Worm (Caenorhabditis elegans) whole organism, L4 larva: ENCODE data around the gene Y39G8B.5.
A peak's percentile ranks its signal among the peaks of the same experiment; 100 is the strongest.

Experiments
- D1046.2 ChIP-seq: fragments of 200-800 bp; sonication (Bioruptor generic); IDR thresholded peaks from 2 replicates; pipeline ENCODE4 v1.3.6; 2022; ENCODE audit warnings: missing genetic modification characterization, missing compliant biosample characterization
- T20F7.1 ChIP-seq: fragments of 200-800 bp; sonication (Bioruptor generic); optimal IDR thresholded peaks from 2 replicates; lab custom pipeline; 2018; ENCODE audit warnings: mild to moderate bottlenecking, missing genetic modification characterization, missing compliant biosample characterization
- Y75B8A.6 ChIP-seq: fragments of 200-800 bp; sonication (Bioruptor generic); IDR thresholded peaks from 2 replicates; pipeline ENCODE4 v1.3.6; 2022; ENCODE audit warnings: missing genetic modification reagents, missing genetic modification characterization, missing compliant biosample characterization
- ZK546.5 ChIP-seq, 2 experiments: sonication (generic microtip); optimal IDR thresholded peaks; 2 replicates each; lab custom pipeline; 2017; ENCODE audit warnings: missing biosample characterization in 2 of 2, missing genetic modification characterization in 2 of 2
- aha-1 ChIP-seq: fragments of 150-350 bp; peaks from one replicate; lab custom pipeline; 2014; ENCODE audit warnings: missing biosample characterization, missing genetic modification characterization
- ceh-32 ChIP-seq: sonication (generic microtip); optimal IDR thresholded peaks from 2 replicates; lab custom pipeline; 2016; ENCODE audit warnings: mild to moderate bottlenecking, missing genetic modification characterization, missing compliant biosample characterization; ENCODE audit not compliant: poor library complexity
- daf-16 ChIP-seq, 3 experiments: sonication (generic microtip); optimal IDR thresholded peaks; 2 replicates each; lab custom pipeline; 2016 to 2017; ENCODE audit warnings: missing genetic modification characterization in 3 of 3, missing genetic modification reagents in 3 of 3, mild to moderate bottlenecking in 2 of 3, missing compliant biosample characterization in 2 of 3, missing biosample characterization in 1 of 3, moderate library complexity in 1 of 3
- dmd-6 ChIP-seq: fragments of 200-800 bp; sonication (Bioruptor generic); IDR thresholded peaks from 2 replicates; pipeline ENCODE4 v1.3.6; 2022; ENCODE audit warnings: missing genetic modification reagents, missing genetic modification characterization, missing compliant biosample characterization
- dmd-8 ChIP-seq: fragments of 200-800 bp; sonication (Bioruptor generic); IDR thresholded peaks from 2 replicates; pipeline ENCODE4 v1.3.6; 2022; ENCODE audit warnings: missing genetic modification characterization, missing compliant biosample characterization
- dmd-9 ChIP-seq: fragments of 200-800 bp; sonication (Bioruptor generic); IDR thresholded peaks from 2 replicates; pipeline ENCODE4 v1.3.6; 2022; ENCODE audit warnings: missing genetic modification reagents, missing genetic modification characterization, missing compliant biosample characterization
- dpl-1 ChIP-seq: fragments of 150-350 bp; optimal IDR thresholded peaks from 2 replicates; lab custom pipeline; 2014; ENCODE audit warnings: missing biosample characterization, missing genetic modification reagents, missing genetic modification characterization
- fkh-10 ChIP-seq: fragments of 150-350 bp; optimal IDR thresholded peaks from 2 replicates; lab custom pipeline; 2014; ENCODE audit warnings: missing biosample characterization, missing genetic modification reagents, missing genetic modification characterization
- lim-7 ChIP-seq: fragments of 200-800 bp; sonication (Bioruptor generic); IDR thresholded peaks from 2 replicates; pipeline ENCODE4 v1.3.6; 2022; ENCODE audit warnings: missing genetic modification characterization, missing compliant biosample characterization
- lin-13 ChIP-seq: fragments of 150-350 bp; optimal IDR thresholded peaks from 2 replicates; lab custom pipeline; 2014; ENCODE audit warnings: missing biosample characterization, missing genetic modification reagents, missing genetic modification characterization
- lir-3 ChIP-seq: sonication (generic microtip); optimal IDR thresholded peaks from 2 replicates; lab custom pipeline; 2016; ENCODE audit warnings: mild to moderate bottlenecking, missing genetic modification characterization, missing compliant biosample characterization
- madf-9 ChIP-seq: fragments of 200-800 bp; sonication (Bioruptor generic); conservative IDR thresholded peaks from 2 replicates; pipeline ENCODE4 v1.3.6; 2022; ENCODE audit warnings: missing genetic modification reagents, missing genetic modification characterization, missing compliant biosample characterization
- mes-2 ChIP-seq: sonication (generic microtip); optimal IDR thresholded peaks from 2 replicates; lab custom pipeline; 2016; ENCODE audit warnings: missing genotype, mild to moderate bottlenecking, missing genetic modification characterization, missing compliant biosample characterization; ENCODE audit not compliant: poor library complexity, severe bottlenecking
- mxl-2 ChIP-seq: fragments of 200-800 bp; sonication (Bioruptor generic); conservative IDR thresholded peaks from 2 replicates; pipeline ENCODE4 v1.3.6; 2022; ENCODE audit warnings: missing genetic modification reagents, missing genetic modification characterization, missing compliant biosample characterization
- nhr-111 ChIP-seq: fragments of 200-800 bp; sonication (Bioruptor generic); optimal IDR thresholded peaks from 2 replicates; lab custom pipeline; 2018; ENCODE audit warnings: mild to moderate bottlenecking, missing genetic modification characterization, missing compliant biosample characterization
- nhr-28 ChIP-seq: fragments of 150-350 bp; optimal IDR thresholded peaks from 2 replicates; lab custom pipeline; 2014; ENCODE audit warnings: missing biosample characterization, missing genetic modification characterization
- nhr-42 ChIP-seq: fragments of 200-800 bp; sonication (Bioruptor generic); IDR thresholded peaks from 2 replicates; pipeline ENCODE4 v1.3.6; 2022; ENCODE audit warnings: missing genetic modification characterization, missing compliant biosample characterization
- pha-4 ChIP-seq, 2 experiments: fragments of 150-350 bp in 1 of 2; fragments of 200-800 bp in 1 of 2; sonication (Bioruptor generic) in 1 of 2; IDR thresholded peaks in 1 of 2; optimal IDR thresholded peaks in 1 of 2; 2 replicates each; pipeline versions ENCODE4 v1.3.6 to Lab custom; 2014 to 2022; ENCODE audit warnings: missing genetic modification characterization in 2 of 2, missing genetic modification reagents in 2 of 2, missing biosample characterization in 1 of 2, missing compliant biosample characterization in 1 of 2
- pqm-1 ChIP-seq: sonication (generic microtip); optimal IDR thresholded peaks from 2 replicates; lab custom pipeline; 2017; ENCODE audit warnings: missing biosample characterization, missing genetic modification characterization
- saeg-2 ChIP-seq: fragments of 200-800 bp; sonication (Bioruptor generic); IDR thresholded peaks from 2 replicates; pipeline ENCODE4 v1.3.6; 2022; ENCODE audit warnings: missing genetic modification reagents, missing genetic modification characterization, missing compliant biosample characterization
- sdz-12 ChIP-seq: fragments of 200-800 bp; sonication (Bioruptor generic); optimal IDR thresholded peaks from 2 replicates; lab custom pipeline; 2018; ENCODE audit warnings: mild to moderate bottlenecking, missing genetic modification characterization, missing compliant biosample characterization
- set-16 ChIP-seq: fragments of 200-800 bp; sonication (Bioruptor generic); IDR thresholded peaks from 2 replicates; pipeline ENCODE4 v1.3.6; 2022; ENCODE audit warnings: missing genetic modification reagents, missing genetic modification characterization, missing compliant biosample characterization
- skn-1 ChIP-seq: fragments of 150-350 bp; optimal IDR thresholded peaks from 2 replicates; lab custom pipeline; 2014; ENCODE audit warnings: missing biosample characterization, missing genetic modification characterization
- snpc-4 ChIP-seq: fragments of 150-350 bp; optimal IDR thresholded peaks from 2 replicates; lab custom pipeline; 2014; ENCODE audit warnings: missing biosample characterization, missing genetic modification characterization
- spr-1 ChIP-seq: sonication (generic microtip); optimal IDR thresholded peaks from 2 replicates; lab custom pipeline; 2016; ENCODE audit warnings: mild to moderate bottlenecking, missing genetic modification characterization, missing compliant biosample characterization
- spr-3 ChIP-seq: fragments of 200-800 bp; sonication (Bioruptor generic); optimal IDR thresholded peaks from 2 replicates; lab custom pipeline; 2018; ENCODE audit warnings: mild to moderate bottlenecking, missing genetic modification characterization, missing compliant biosample characterization
- tra-1 ChIP-seq: fragments of 200-800 bp; sonication (Bioruptor generic); IDR thresholded peaks from 2 replicates; pipeline ENCODE4 v1.3.6; 2022; ENCODE audit warnings: missing genetic modification reagents, missing genetic modification characterization, missing compliant biosample characterization
- unc-130 ChIP-seq: sonication (generic microtip); optimal IDR thresholded peaks from 2 replicates; lab custom pipeline; 2016; ENCODE audit warnings: missing genetic modification reagents, missing genetic modification characterization, missing compliant biosample characterization
- unc-39 ChIP-seq: sonication (generic microtip); optimal IDR thresholded peaks from 2 replicates; lab custom pipeline; 2017; ENCODE audit warnings: missing biosample characterization, missing genetic modification characterization
- unc-62 ChIP-seq, 3 experiments: fragments of 150-350 bp in 1 of 3; sonication (generic microtip); optimal IDR thresholded peaks in 2 of 3; peaks in 1 of 3; 1 replicate in 1 of 3; 2 replicates in 2 of 3; lab custom pipeline; 2014 to 2017; ENCODE audit warnings: missing biosample characterization in 3 of 3, missing genetic modification characterization in 3 of 3, missing genetic modification reagents in 3 of 3, missing genotype in 1 of 3
- zfp-3 ChIP-seq: fragments of 200-800 bp; sonication (Bioruptor generic); conservative IDR thresholded peaks from 2 replicates; pipeline ENCODE4 v1.3.6; 2022; ENCODE audit warnings: missing genetic modification reagents, missing genetic modification characterization, missing compliant biosample characterization
- zip-11 ChIP-seq: fragments of 200-800 bp; sonication (Bioruptor generic); IDR thresholded peaks from 2 replicates; pipeline ENCODE4 v1.3.6; 2022; ENCODE audit warnings: missing genetic modification characterization, missing compliant biosample characterization
- ztf-11 ChIP-seq: fragments of 150-350 bp; optimal IDR thresholded peaks from 2 replicates; lab custom pipeline; 2014; ENCODE audit warnings: missing biosample characterization, missing genetic modification characterization
- ztf-7 ChIP-seq: fragments of 150-350 bp; optimal IDR thresholded peaks from 2 replicates; lab custom pipeline; 2014; ENCODE audit warnings: missing biosample characterization, missing genetic modification characterization

The Y39G8B.5 gene

ce11 chrII:13994934-13995333, 3.3 kb upstream of the Y39G8B.5 start, which contains the start of gene Y39G8B.7:
TSS of gene Y39G8B.7 (minus strand) at chrII:13995034.
- no peak for TF ChIP-seq unc-130 (GFP tag; lab: Kevin White, UChicago)
- no peak for TF ChIP-seq nhr-111 (GFP tag; lab: Kevin White, UChicago)
- TF ChIP-seq dmd-8 (GFP tag; lab: Robert Waterston, UW): no peak
- no peak for TF ChIP-seq tra-1 (GFP tag; lab: Robert Waterston, UW)
- TF ChIP-seq nhr-42 (GFP tag; lab: Robert Waterston, UW): no peak
- TF ChIP-seq zfp-3 (GFP tag; lab: Robert Waterston, UW): no peak
- TF ChIP-seq ztf-7 (tag; lab: Kevin White, UChicago): no peak
- TF ChIP-seq sdz-12 (GFP tag; lab: Kevin White, UChicago): no peak
- no peak for TF ChIP-seq Y75B8A.6 (GFP tag; lab: Robert Waterston, UW)
- TF ChIP-seq fkh-10 (GFP tag; lab: Kevin White, UChicago): no peak
- no peak for TF ChIP-seq lin-13 (GFP tag; lab: Kevin White, UChicago)
- TF ChIP-seq ceh-32 (tag; lab: Kevin White, UChicago): no peak
- no peak for TF ChIP-seq skn-1 (tag; lab: Kevin White, UChicago)
- no peak for TF ChIP-seq saeg-2 (GFP tag; lab: Robert Waterston, UW)
- no peak for TF ChIP-seq T20F7.1 (GFP tag; lab: Kevin White, UChicago)
- no peak for TF ChIP-seq dmd-9 (GFP tag; lab: Robert Waterston, UW)
- no peak for TF ChIP-seq aha-1
- TF ChIP-seq ztf-11: no peak
- TF ChIP-seq lim-7 (GFP tag; lab: Robert Waterston, UW): no peak
- TF ChIP-seq mxl-2 (GFP tag; lab: Robert Waterston, UW): no peak

- TF ChIP-seq spr-1 (tag; lab: Kevin White, UChicago) (no peak), unc-62 (GFP tag; optimal IDR thresholded peaks at IDR 0.05 in 1 of 2; lab: Kevin White, UChicago) (peak in 1 of 2 experiments; percentile 30), unc-62 (tag; optimal IDR thresholded peaks at IDR 0.05; lab: Kevin White, UChicago) (no peak)
Observed at ce11 chrII:13984551-13984950, 7.1 kb downstream of the Y39G8B.5 start, which contains the start of gene sre-47. TSS of gene sre-47 (minus strand) at chrII:13984651.

- peak; percentile 87 for TF ChIP-seq pqm-1 (tag; lab: Kevin White, UChicago)
- TF ChIP-seq ztf-11: no peak
- TF ChIP-seq nhr-28: peak; percentile 26
- no peak for TF ChIP-seq madf-9
Observed at ce11 chrII:13982923-13983322, 8.7 kb downstream of the Y39G8B.5 start, which contains the start of the genes Y39G8B.13 and Y39G8B.10. TSS of gene Y39G8B.13 (minus strand) at chrII:13983047. TSS of gene Y39G8B.10 (minus strand) at chrII:13983115.

ce11 chrII:13982247-13982646, 9.4 kb downstream of the Y39G8B.5 start:
- TF ChIP-seq set-16 (GFP tag; lab: Robert Waterston, UW): peak; percentile 92
- TF ChIP-seq lim-7 (GFP tag; lab: Robert Waterston, UW): 0 out of 2 replicates have a peak, but pooled peaks have one; percentile 60
- no peak for TF ChIP-seq pha-4 (GFP tag; IDR thresholded peaks at IDR 0.05; lab: Robert Waterston, UW)
- no peak for TF ChIP-seq pha-4 (tag; optimal IDR thresholded peaks at IDR 0.05; lab: Kevin White, UChicago)

- TF ChIP-seq spr-3 (GFP tag; lab: Kevin White, UChicago) (no peak), daf-16 (GFP tag; optimal IDR thresholded peaks at IDR 0.05; lab: Kevin White, UChicago) (no peak), daf-16 (tag; optimal IDR thresholded peaks at IDR 0.05; lab: Kevin White, UChicago) (peak; percentile 9), pqm-1 (tag; lab: Kevin White, UChicago) (peak; percentile 19)
Observed at ce11 chrII:13981819-13982218, 9.8 kb downstream of the Y39G8B.5 start.

ce11 chrII:13981097-13981496, 10.5 kb downstream of the Y39G8B.5 start, which contains the start of gene Y39G8B.9:
TSS of gene Y39G8B.9 (plus strand) at chrII:13981365.
- TF ChIP-seq nhr-28 (peak; percentile 48), fkh-10 (GFP tag; lab: Kevin White, UChicago) (no peak), ztf-7 (tag; lab: Kevin White, UChicago) (no peak), lir-3 (tag; lab: Kevin White, UChicago) (no peak), unc-39 (tag; lab: Kevin White, UChicago) (no peak), sdz-12 (GFP tag; lab: Kevin White, UChicago) (no peak), snpc-4 (no peak), dmd-6 (GFP tag; lab: Robert Waterston, UW) (peak; percentile 41; the same call in 1 of the 2 replicates), ZK546.5 (tag; optimal IDR thresholded peaks at IDR 0.05; lab: Kevin White, UChicago) (no peak), mxl-2 (GFP tag; lab: Robert Waterston, UW) (no peak), lin-13 (GFP tag; lab: Kevin White, UChicago) (no peak), pqm-1 (tag; lab: Kevin White, UChicago) (peak; percentile 68), mes-2 (tag; lab: Kevin White, UChicago) (no peak), dpl-1 (no peak), D1046.2 (no peak), daf-16 (GFP tag; optimal IDR thresholded peaks at IDR 0.05; lab: Kevin White, UChicago) (no peak), daf-16 (tag; optimal IDR thresholded peaks at IDR 0.05; lab: Kevin White, UChicago) (peak; percentile 7), zip-11 (GFP tag; lab: Robert Waterston, UW) (no peak)
